5 worm cellular contexts compared by ENCODE assay signal in genomic region chrX:15492759-15493158, ce11.
A peak's percentile ranks its signal among the peaks of the same experiment; 100 is the strongest.
TF ChIP-seq lines count a peak whose summit lies in the region.

No protein-coding gene starts in this region.

TF ChIP-seq in whole organism, L1 larva, 84 proteins besides CTCF, POLR2A, EP300 and RAD21 (continues in another document):
- TF ChIP-seq elt-2 (tag; optimal IDR thresholded peaks at IDR 0.05; lab: Kevin White, UChicago) (peak; percentile 34), sup-37 (GFP tag; optimal IDR thresholded peaks at IDR 0.05; lab: Kevin White, UChicago) (peak; percentile 50), nhr-77 (tag; optimal IDR thresholded peaks at IDR 0.05; lab: Kevin White, UChicago) (peak; percentile 13), aha-1 (tag; optimal IDR thresholded peaks at IDR 0.05; lab: Kevin White, UChicago) (no peak), hlh-4 (tag; optimal IDR thresholded peaks at IDR 0.05; lab: Kevin White, UChicago) (no peak), swsn-7 (tag; optimal IDR thresholded peaks at IDR 0.05; lab: Kevin White, UChicago) (peak; percentile 83), nhr-90 (tag; optimal IDR thresholded peaks at IDR 0.05; lab: Kevin White, UChicago; ENCODE audit: poor library complexity) (peak; percentile 74), mdl-1 (tag; optimal IDR thresholded peaks at IDR 0.05; lab: Kevin White, UChicago) (peak in 1 of 2 experiments; percentile 54), tlp-1 (tag; optimal IDR thresholded peaks at IDR 0.05; lab: Kevin White, UChicago) (no peak), nhr-85 (tag; lab: Kevin White, UChicago) (peak; percentile 88), nhr-237 (tag; optimal IDR thresholded peaks at IDR 0.05; lab: Kevin White, UChicago) (no peak), zag-1 (tag; optimal IDR thresholded peaks at IDR 0.05; lab: Kevin White, UChicago) (no peak), snpc-4 (tag; optimal IDR thresholded peaks at IDR 0.05; lab: Kevin White, UChicago) (peak; percentile 57), blmp-1 (tag; optimal IDR thresholded peaks at IDR 0.05; lab: Kevin White, UChicago) (peak; percentile 51), ceh-88 (GFP tag; IDR thresholded peaks at IDR 0.05; lab: Robert Waterston, UW) (peak; percentile 28; the same call in 1 of the 2 replicates), zip-4 (GFP tag; optimal IDR thresholded peaks at IDR 0.05; lab: Kevin White, UChicago) (peak; percentile 38), Y116A8C.19 (tag; optimal IDR thresholded peaks at IDR 0.05; lab: Kevin White, UChicago; ENCODE audit: borderline replicate concordance) (no peak), ces-1 (GFP tag; optimal IDR thresholded peaks at IDR 0.05; lab: Kevin White, UChicago) (no peak)

TF ChIP-seq in whole organism, L3 larva, 47 proteins besides CTCF, POLR2A, EP300 and RAD21 (continues in another document):
- TF ChIP-seq nfya-1 (tag; optimal IDR thresholded peaks at IDR 0.05; lab: Kevin White, UChicago; ENCODE audit: insufficient read depth), result peak; percentile 78
- no peak for TF ChIP-seq unc-62 (GFP tag; optimal IDR thresholded peaks at IDR 0.05; lab: Kevin White, UChicago)
- no peak for TF ChIP-seq unc-39 (tag; optimal IDR thresholded peaks at IDR 0.05; lab: Kevin White, UChicago)
- peak; percentile 66 for TF ChIP-seq elt-2 (tag; optimal IDR thresholded peaks at IDR 0.05; lab: Kevin White, UChicago)
- TF ChIP-seq pha-4 (tag; optimal IDR thresholded peaks at IDR 0.05; lab: Kevin White, UChicago), result peak; percentile 69
- TF ChIP-seq lin-15B (tag; optimal IDR thresholded peaks at IDR 0.05; lab: Kevin White, UChicago), result peak; percentile 61
- no peak for TF ChIP-seq sea-2 (GFP tag; optimal IDR thresholded peaks at IDR 0.05; lab: Kevin White, UChicago)
- no peak for TF ChIP-seq aly-2 (tag; optimal IDR thresholded peaks at IDR 0.05; lab: Kevin White, UChicago)
- no peak for TF ChIP-seq ZK546.5 (tag; optimal IDR thresholded peaks at IDR 0.05; lab: Kevin White, UChicago)
- TF ChIP-seq egl-27 (tag; optimal IDR thresholded peaks at IDR 0.05; lab: Kevin White, UChicago), result no peak
- peak; percentile 84 for TF ChIP-seq snpc-4 (tag; optimal IDR thresholded peaks at IDR 0.05; lab: Kevin White, UChicago)
- no peak for TF ChIP-seq ceh-9 (tag; optimal IDR thresholded peaks at IDR 0.05; lab: Kevin White, UChicago)
- no peak for TF ChIP-seq nhr-67 (tag; optimal IDR thresholded peaks at IDR 0.05; lab: Kevin White, UChicago)
- TF ChIP-seq egl-5 (tag; optimal IDR thresholded peaks at IDR 0.05; lab: Kevin White, UChicago), result peak; percentile 74
- no peak for TF ChIP-seq ceh-16 (tag; optimal IDR thresholded peaks at IDR 0.05; lab: Kevin White, UChicago)
- TF ChIP-seq ceh-82 (tag; optimal IDR thresholded peaks at IDR 0.05; lab: Kevin White, UChicago), result peak; percentile 68
- no peak for TF ChIP-seq nhr-12 (tag; optimal IDR thresholded peaks at IDR 0.05; lab: Kevin White, UChicago)
- no peak for TF ChIP-seq daf-12 (tag; optimal IDR thresholded peaks at IDR 0.05; lab: Kevin White, UChicago)
- peak; percentile 18 for TF ChIP-seq R02D3.7 (tag; optimal IDR thresholded peaks at IDR 0.05; lab: Kevin White, UChicago)
- peak; percentile 2 for TF ChIP-seq mdl-1 (tag; optimal IDR thresholded peaks at IDR 0.05; lab: Kevin White, UChicago)

TF ChIP-seq in whole organism, early embryonic, 17 proteins besides CTCF, POLR2A, EP300 and RAD21:
- TF ChIP-seq hmbx-1 (tag; optimal IDR thresholded peaks at IDR 0.05; lab: Kevin White, UChicago) (no peak), pes-1 (GFP tag; IDR thresholded peaks at IDR 0.05; lab: Robert Waterston, UW) (no peak; the same call in 1 of the 2 replicates), tra-4 (tag; optimal IDR thresholded peaks at IDR 0.05; lab: Kevin White, UChicago) (no peak), hmg-4 (GFP tag; optimal IDR thresholded peaks at IDR 0.05; lab: Kevin White, UChicago) (peak; percentile 57), ets-7 (tag; optimal IDR thresholded peaks at IDR 0.05; lab: Kevin White, UChicago) (no peak), ceh-36 (tag; optimal IDR thresholded peaks at IDR 0.05; lab: Kevin White, UChicago) (no peak), F13C5.2 (tag; optimal IDR thresholded peaks at IDR 0.05; lab: Kevin White, UChicago) (peak; percentile 77), ceh-13 (GFP tag; optimal IDR thresholded peaks at IDR 0.05; lab: Kevin White, UChicago) (no peak), ama-1 (optimal IDR thresholded peaks at IDR 0.05; lab: Kevin White, UChicago) (no peak), aly-1 (tag; optimal IDR thresholded peaks at IDR 0.05; lab: Kevin White, UChicago) (no peak), tbx-11 (GFP tag; IDR thresholded peaks at IDR 0.05; lab: Robert Waterston, UW) (peak; percentile 66; the same call in 1 of the 2 replicates), scrt-1 (GFP tag; IDR thresholded peaks at IDR 0.05; lab: Robert Waterston, UW) (0 out of 2 replicates have a peak, but pooled peaks have one; percentile 22), sea-1 (GFP tag; conservative IDR thresholded peaks at IDR 0.05; lab: Robert Waterston, UW) (peak; percentile 53; the same call in 1 of the 2 replicates), B0310.2 (tag; optimal IDR thresholded peaks at IDR 0.05; lab: Kevin White, UChicago) (peak; percentile 3), hnd-1 (tag; optimal IDR thresholded peaks at IDR 0.05; lab: Kevin White, UChicago) (no peak), flt-1 (GFP tag; IDR thresholded peaks at IDR 0.05; lab: Robert Waterston, UW) (no peak; the same call in 1 of the 2 replicates), tbx-37 (GFP tag; conservative IDR thresholded peaks at IDR 0.05; lab: Robert Waterston, UW) (peak; percentile 62; the same call in 1 of the 2 replicates)

TF ChIP-seq in whole organism, midembryonic, 9 proteins besides CTCF, POLR2A, EP300 and RAD21:
- TF ChIP-seq flt-1 (GFP tag; IDR thresholded peaks at IDR 0.05; lab: Robert Waterston, UW), result peak; percentile 77
- TF ChIP-seq klf-2 (GFP tag; conservative IDR thresholded peaks at IDR 0.05; lab: Robert Waterston, UW), result no peak
- peak; percentile 32 for TF ChIP-seq med-1 (GFP tag; optimal IDR thresholded peaks at IDR 0.05; lab: Kevin White, UChicago; ENCODE audit: insufficient read depth)
- peak; percentile 40; the same call in 1 of the 2 replicates for TF ChIP-seq T22C8.4 (GFP tag; IDR thresholded peaks at IDR 0.05; lab: Robert Waterston, UW)
- TF ChIP-seq ztf-29 (GFP tag; IDR thresholded peaks at IDR 0.05; lab: Robert Waterston, UW), result no peak
- peak; percentile 75 for TF ChIP-seq ztf-23 (GFP tag; IDR thresholded peaks at IDR 0.05; lab: Robert Waterston, UW)
- TF ChIP-seq cog-1 (tag; optimal IDR thresholded peaks at IDR 0.05; lab: Kevin White, UChicago), result peak; percentile 41
- TF ChIP-seq ref-1 (GFP tag; conservative IDR thresholded peaks at IDR 0.05; lab: Robert Waterston, UW), result no peak
- peak; percentile 74; the same call in 1 of the 2 replicates for TF ChIP-seq tab-1 (GFP tag; IDR thresholded peaks at IDR 0.05; lab: Robert Waterston, UW)

TF ChIP-seq in whole organism, young adult, 124 proteins besides CTCF, POLR2A, EP300 and RAD21 (continues in another document):
- TF ChIP-seq ztf-3 (GFP tag; optimal IDR thresholded peaks at IDR 0.05; lab: Kevin White, UChicago) (no peak), madf-8 (GFP tag; conservative IDR thresholded peaks at IDR 0.05; lab: Robert Waterston, UW) (no peak), attf-6 (GFP tag; IDR thresholded peaks at IDR 0.05; lab: Robert Waterston, UW) (no peak), ztf-6 (GFP tag; IDR thresholded peaks at IDR 0.05; lab: Robert Waterston, UW) (no peak), ceh-91 (GFP tag; IDR thresholded peaks at IDR 0.05; lab: Robert Waterston, UW) (no peak), hsf-1 (GFP tag; IDR thresholded peaks at IDR 0.05; lab: Robert Waterston, UW) (0 out of 2 replicates have a peak, but pooled peaks have one; percentile 24), Y95B8A.8 (GFP tag; IDR thresholded peaks at IDR 0.05; lab: Robert Waterston, UW) (no peak), zfh-2 (GFP tag; conservative IDR thresholded peaks at IDR 0.05; lab: Robert Waterston, UW) (peak; percentile 97), lin-35 (GFP tag; optimal IDR thresholded peaks at IDR 0.05; lab: Kevin White, UChicago) (no peak), Y53G8AR.9 (GFP tag; conservative IDR thresholded peaks at IDR 0.05; lab: Robert Waterston, UW) (peak; percentile 78), attf-3 (GFP tag; conservative IDR thresholded peaks at IDR 0.05; lab: Robert Waterston, UW) (0 out of 2 replicates have a peak, but pooled peaks have one; percentile 31), K11D2.4 (GFP tag; IDR thresholded peaks at IDR 0.05; lab: Robert Waterston, UW) (peak; percentile 85), pbrm-1 (GFP tag; IDR thresholded peaks at IDR 0.05; lab: Robert Waterston, UW) (peak; percentile 76), F23B12.7 (tag; optimal IDR thresholded peaks at IDR 0.05; lab: Kevin White, UChicago; ENCODE audit: insufficient read depth) (no peak), ets-4 (GFP tag; optimal IDR thresholded peaks at IDR 0.05; lab: Kevin White, UChicago) (peak; percentile 57), B0035.1 (tag; optimal IDR thresholded peaks at IDR 0.05; lab: Kevin White, UChicago) (no peak), xnd-1 (tag; optimal IDR thresholded peaks at IDR 0.05; lab: Kevin White, UChicago) (no peak), C06A6.2 (GFP tag; conservative IDR thresholded peaks at IDR 0.05; lab: Robert Waterston, UW) (peak; percentile 76), sdz-38 (tag; optimal IDR thresholded peaks at IDR 0.05; lab: Kevin White, UChicago) (no peak), die-1 (tag; optimal IDR thresholded peaks at IDR 0.05; lab: Kevin White, UChicago) (peak; percentile 20), egrh-3 (GFP tag; IDR thresholded peaks at IDR 0.05; lab: Robert Waterston, UW) (0 out of 2 replicates have a peak, but pooled peaks have one; percentile 38), Y67H2A.10 (GFP tag; conservative IDR thresholded peaks at IDR 0.05; lab: Robert Waterston, UW) (0 out of 2 replicates have a peak, but pooled peaks have one; percentile 13), B0019.2 (GFP tag; conservative IDR thresholded peaks at IDR 0.05; lab: Robert Waterston, UW) (no peak), mcd-1 (GFP tag; IDR thresholded peaks at IDR 0.05; lab: Robert Waterston, UW) (peak; percentile 83), hlh-12 (tag; optimal IDR thresholded peaks at IDR 0.05; lab: Kevin White, UChicago) (no peak), ceh-40 (GFP tag; IDR thresholded peaks at IDR 0.05; lab: Robert Waterston, UW) (0 out of 2 replicates have a peak, but pooled peaks have one; percentile 17), bed-2 (GFP tag; IDR thresholded peaks at IDR 0.05; lab: Robert Waterston, UW) (no peak), pha-4 (tag; optimal IDR thresholded peaks at IDR 0.05; lab: Kevin White, UChicago) (peak; percentile 55), ccch-3 (GFP tag; optimal IDR thresholded peaks at IDR 0.05; lab: Kevin White, UChicago) (no peak), aptf-3 (GFP tag; IDR thresholded peaks at IDR 0.05; lab: Robert Waterston, UW) (no peak), ekl-4 (GFP tag; IDR thresholded peaks at IDR 0.05; lab: Robert Waterston, UW) (no peak; the same call in 1 of the 2 replicates), Y79H2A.3 (GFP tag; conservative IDR thresholded peaks at IDR 0.05; lab: Robert Waterston, UW) (no peak), sptf-2 (GFP tag; optimal IDR thresholded peaks at IDR 0.05; lab: Kevin White, UChicago) (peak; percentile 22), ceh-100 (GFP tag; IDR thresholded peaks at IDR 0.05; lab: Robert Waterston, UW) (no peak)

Comparison
In these comparisons a context has a peak if more than half of its experiments do, and no peak if none do; other contexts are left out.
1. Of the 8 proteins assayed by ChIP-seq in both whole organism, young adult and whole organism, L1 larva: peak only in whole organism, young adult: none; only in whole organism, L1 larva: dpl-1, efl-1 and lin-35; in both: nhr-90 and snpc-4; in neither: 3.